Worm (Caenorhabditis elegans) whole organism, L3 larva: ENCODE measurements around the gene prcc-1.

Source experiments
- R02D3.7 ChIP-seq: fragments of 150-350 bp; optimal IDR thresholded peaks from 2 replicates; lab custom pipeline; 2014; ENCODE audit warnings: missing biosample characterization, missing genetic modification characterization
- ZK546.5 ChIP-seq: sonication (generic microtip); optimal IDR thresholded peaks from 2 replicates; lab custom pipeline; 2017; ENCODE audit warnings: missing biosample characterization, missing genetic modification characterization
- aly-2 ChIP-seq: fragments of 150-350 bp; optimal IDR thresholded peaks from 2 replicates; lab custom pipeline; 2014; ENCODE audit warnings: missing biosample characterization, missing genetic modification characterization
- ama-1 ChIP-seq: fragments of 150-350 bp; optimal IDR thresholded peaks from 2 replicates; lab custom pipeline; 2018
- ceh-16 ChIP-seq: sonication (generic microtip); optimal IDR thresholded peaks from 2 replicates; lab custom pipeline; 2017; ENCODE audit warnings: missing biosample characterization, missing genetic modification characterization
- ceh-9 ChIP-seq: sonication (generic microtip); optimal IDR thresholded peaks from 2 replicates; lab custom pipeline; 2018; ENCODE audit warnings: missing biosample characterization, missing genetic modification characterization
- daf-12 ChIP-seq: fragments of 150-350 bp; optimal IDR thresholded peaks from 2 replicates; lab custom pipeline; 2014; ENCODE audit warnings: missing biosample characterization, missing genetic modification reagents, missing genetic modification characterization
- egl-27 ChIP-seq: sonication (generic microtip); optimal IDR thresholded peaks from 4 replicates; lab custom pipeline; 2017; ENCODE audit warnings: missing biosample characterization, missing genetic modification reagents, missing genetic modification characterization
- egl-5 ChIP-seq: fragments of 150-350 bp; optimal IDR thresholded peaks from 2 replicates; lab custom pipeline; 2017; ENCODE audit warnings: missing biosample characterization, missing genetic modification reagents, missing genetic modification characterization, inconsistent platforms
- elt-1 ChIP-seq: fragments of 150-350 bp; optimal IDR thresholded peaks from 2 replicates; lab custom pipeline; 2014; ENCODE audit warnings: missing biosample characterization, missing genetic modification characterization
- elt-2 ChIP-seq: sonication (generic microtip); optimal IDR thresholded peaks from 2 replicates; lab custom pipeline; 2016; ENCODE audit warnings: missing genetic modification reagents, mild to moderate bottlenecking, missing genetic modification characterization, missing compliant biosample characterization
- elt-3 ChIP-seq, 3 experiments: fragments of 150-350 bp in 1 of 3; sonication (generic microtip) in 2 of 3; optimal IDR thresholded peaks; 2 replicates in 2 of 3; 4 replicates in 1 of 3; lab custom pipeline; 2014 to 2017; ENCODE audit warnings: missing biosample characterization in 3 of 3, missing genetic modification characterization in 3 of 3
- fkh-10 ChIP-seq: sonication (generic microtip); optimal IDR thresholded peaks from 2 replicates; lab custom pipeline; 2017; ENCODE audit warnings: missing biosample characterization, missing genetic modification reagents, missing genetic modification characterization
- fkh-2 ChIP-seq: fragments of 150-350 bp; optimal IDR thresholded peaks from 2 replicates; lab custom pipeline; 2014; ENCODE audit warnings: missing biosample characterization, missing genetic modification reagents, missing genetic modification characterization
- jun-1 ChIP-seq: fragments of 150-350 bp; optimal IDR thresholded peaks from 2 replicates; lab custom pipeline; 2014; ENCODE audit warnings: missing biosample characterization, missing genetic modification reagents, missing genetic modification characterization
- lin-15B ChIP-seq: fragments of 150-350 bp; optimal IDR thresholded peaks from 2 replicates; lab custom pipeline; 2014; ENCODE audit warnings: missing biosample characterization, missing genetic modification characterization
- lin-39 ChIP-seq: fragments of 150-350 bp; optimal IDR thresholded peaks from 2 replicates; lab custom pipeline; 2018; ENCODE audit warnings: missing biosample characterization, missing genetic modification reagents, missing genetic modification characterization
- lsy-12 ChIP-seq: sonication (generic microtip); optimal IDR thresholded peaks from 2 replicates; lab custom pipeline; 2016; ENCODE audit warnings: mild to moderate bottlenecking, missing genetic modification characterization, missing compliant biosample characterization
- mdl-1 ChIP-seq: fragments of 150-350 bp; optimal IDR thresholded peaks from 2 replicates; lab custom pipeline; 2014; ENCODE audit warnings: missing biosample characterization, missing genetic modification characterization
- mml-1 ChIP-seq: fragments of 150-350 bp; sonication (generic microtip); optimal IDR thresholded peaks from 3 replicates; lab custom pipeline; 2014; ENCODE audit warnings: missing biosample characterization, missing genetic modification characterization
- nfya-1 ChIP-seq: sonication (generic microtip); optimal IDR thresholded peaks from 2 replicates; lab custom pipeline; 2017; ENCODE audit warnings: missing genetic modification characterization, mild to moderate bottlenecking, missing compliant biosample characterization, antibody characterized with exemption, moderate library complexity; ENCODE audit not compliant: insufficient read depth
- nhr-23 ChIP-seq: fragments of 150-350 bp; optimal IDR thresholded peaks from 2 replicates; lab custom pipeline; 2014; ENCODE audit warnings: missing biosample characterization, missing genetic modification reagents, missing genetic modification characterization
- nhr-237 ChIP-seq: fragments of 150-350 bp; optimal IDR thresholded peaks from 2 replicates; lab custom pipeline; 2014; ENCODE audit warnings: missing biosample characterization, missing genetic modification characterization
- nhr-25 ChIP-seq: sonication (generic microtip); optimal IDR thresholded peaks from 2 replicates; lab custom pipeline; 2017; ENCODE audit warnings: missing biosample characterization, missing genetic modification characterization
- nhr-28 ChIP-seq: fragments of 150-350 bp; optimal IDR thresholded peaks from 2 replicates; lab custom pipeline; 2014; ENCODE audit warnings: missing biosample characterization, missing genetic modification characterization
- nhr-67 ChIP-seq: fragments of 150-350 bp; optimal IDR thresholded peaks from 2 replicates; lab custom pipeline; 2014; ENCODE audit warnings: missing biosample characterization, missing genetic modification characterization
- nhr-76 ChIP-seq: fragments of 150-350 bp; sonication (generic microtip); optimal IDR thresholded peaks from 5 replicates; lab custom pipeline; 2014; ENCODE audit warnings: missing biosample characterization, missing genetic modification characterization
- nhr-77 ChIP-seq: fragments of 150-350 bp; optimal IDR thresholded peaks from 2 replicates; lab custom pipeline; 2014; ENCODE audit warnings: missing biosample characterization, missing genetic modification characterization
- unc-39 ChIP-seq: sonication (generic microtip); optimal IDR thresholded peaks from 4 replicates; lab custom pipeline; 2017; ENCODE audit warnings: missing biosample characterization, missing genetic modification characterization
- zag-1 ChIP-seq: fragments of 150-350 bp; optimal IDR thresholded peaks from 2 replicates; lab custom pipeline; 2014; ENCODE audit warnings: missing biosample characterization, missing genetic modification characterization
- ztf-11 ChIP-seq: fragments of 150-350 bp; optimal IDR thresholded peaks from 2 replicates; lab custom pipeline; 2014; ENCODE audit warnings: missing biosample characterization, missing genetic modification characterization
- ztf-4 ChIP-seq: fragments of 150-350 bp; optimal IDR thresholded peaks from 2 replicates; lab custom pipeline; 2014; ENCODE audit warnings: missing biosample characterization, missing genetic modification characterization

The prcc-1 gene

ce11 chrIV:13121396-13121795, 27.8 kb upstream of the prcc-1 start:
- TF ChIP-seq elt-2, result no peak
- TF ChIP-seq ZK546.5 (tag; lab: Kevin White, UChicago), result no peak
- TF ChIP-seq nhr-67 (tag; lab: Kevin White, UChicago), result no peak
- TF ChIP-seq ztf-4 (tag; lab: Kevin White, UChicago), result no peak
- TF ChIP-seq nhr-77 (tag; lab: Kevin White, UChicago), result no peak
- TF ChIP-seq fkh-2, result no peak
- no peak for TF ChIP-seq jun-1 (tag; lab: Kevin White, UChicago)
- no peak for TF ChIP-seq nhr-28 (tag; lab: Kevin White, UChicago)
- no peak for TF ChIP-seq lin-15B
- no peak for TF ChIP-seq lin-39 (tag; lab: Kevin White, UChicago)
- TF ChIP-seq unc-39 (tag; lab: Kevin White, UChicago), result no peak
- TF ChIP-seq, all 47 proteins: peak for 0

ce11 chrIV:13118794-13119193, 25.2 kb upstream of the prcc-1 start, which contains the start of gene unc-30:
Gene unc-30 (plus strand): TSS chrIV:13118977.
- TF ChIP-seq lin-39 (tag; lab: Kevin White, UChicago) (peak; percentile 34), nfya-1 (tag; lab: Kevin White, UChicago) (peak; percentile 58), mml-1 (tag; lab: Kevin White, UChicago) (no peak)

DNA sequence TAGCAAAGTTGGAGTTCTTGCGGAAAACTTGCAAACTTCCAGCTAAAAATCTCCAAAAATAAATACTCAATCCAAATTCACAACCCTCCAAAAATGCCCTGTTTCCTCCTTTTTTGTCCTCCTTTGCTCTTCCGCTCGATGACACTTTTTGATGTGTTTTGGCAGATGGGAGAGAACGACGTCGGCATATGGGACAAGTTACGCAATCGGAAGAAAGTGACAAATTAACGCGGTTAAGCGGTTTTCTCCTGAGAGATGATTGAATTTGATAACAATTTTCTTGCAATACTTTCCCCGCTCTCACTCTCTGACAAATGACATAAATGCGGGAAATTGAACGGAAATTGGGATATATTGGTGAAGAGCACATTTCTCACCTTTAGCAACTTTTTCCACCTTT, 23.1 kb upstream of the prcc-1 start:
- TF ChIP-seq nhr-25 (tag; lab: Kevin White, UChicago), result no peak
- TF ChIP-seq egl-27 (tag; lab: Kevin White, UChicago), result no peak
- no peak for TF ChIP-seq aly-2
- TF ChIP-seq lin-15B, result no peak
- TF ChIP-seq nhr-67 (tag; lab: Kevin White, UChicago), result no peak
- TF ChIP-seq nhr-28 (tag; lab: Kevin White, UChicago), result no peak
- no peak for TF ChIP-seq fkh-10 (GFP tag; lab: Kevin White, UChicago)
- TF ChIP-seq elt-3 (tag; optimal IDR thresholded peaks at IDR 0.05; lab: Kevin White, UChicago), result no peak
- TF ChIP-seq nhr-77 (tag; lab: Kevin White, UChicago), result no peak
- TF ChIP-seq mml-1 (tag; lab: Kevin White, UChicago), result no peak
- TF ChIP-seq, all 47 proteins: peak for 0

- TF ChIP-seq fkh-2, result no peak
- TF ChIP-seq nhr-28 (tag; lab: Kevin White, UChicago), result no peak
- TF ChIP-seq nhr-76, result no peak
- no peak for TF ChIP-seq ztf-11 (tag; lab: Kevin White, UChicago)
- no peak for TF ChIP-seq elt-1
- no peak for TF ChIP-seq nfya-1 (tag; lab: Kevin White, UChicago)
- TF ChIP-seq nhr-237, result no peak
- no peak for TF ChIP-seq elt-3 (tag; optimal IDR thresholded peaks at IDR 0.05; lab: Kevin White, UChicago)
- TF ChIP-seq R02D3.7 (tag; lab: Kevin White, UChicago), result no peak
- TF ChIP-seq elt-2, result no peak
- TF ChIP-seq jun-1 (tag; lab: Kevin White, UChicago), result no peak
- no peak for TF ChIP-seq ama-1 (lab: Kevin White, UChicago)
- TF ChIP-seq fkh-10 (GFP tag; lab: Kevin White, UChicago), result no peak
- TF ChIP-seq lsy-12 (tag; lab: Kevin White, UChicago), result no peak
- TF ChIP-seq daf-12 (tag; lab: Kevin White, UChicago), result no peak
- TF ChIP-seq ceh-9, result no peak
- no peak for TF ChIP-seq zag-1
- TF ChIP-seq ztf-4 (tag; lab: Kevin White, UChicago), result no peak
Measured at ce11 chrIV:13112982-13113381, 19.4 kb upstream of the prcc-1 start, which contains the start of gene best-2. Gene best-2 (minus strand): TSS chrIV:13113082.

DNA sequence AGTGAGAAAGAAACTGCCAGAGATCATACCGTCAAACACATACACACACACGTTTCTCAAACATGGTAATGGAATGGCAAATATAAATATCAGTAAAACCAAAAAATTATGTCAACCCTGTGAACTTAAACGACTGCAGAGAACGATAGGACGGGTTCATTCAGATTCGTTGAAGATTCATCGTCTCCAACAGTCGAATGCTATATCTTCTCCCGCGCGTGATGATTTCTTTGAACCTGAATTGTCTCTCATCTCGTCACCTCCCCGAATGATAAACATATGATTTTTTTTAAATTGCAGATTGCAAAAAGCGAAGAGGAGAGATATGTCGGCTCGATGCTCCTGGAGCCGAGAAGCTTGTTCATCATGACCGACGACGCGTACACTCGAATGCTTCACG, 17.3 kb upstream of the prcc-1 start:
- TF ChIP-seq ceh-16 (tag; lab: Kevin White, UChicago), result no peak
- peak; percentile 6 for TF ChIP-seq nhr-25 (tag; lab: Kevin White, UChicago)

ce11 chrIV:13109751-13110150, 16.2 kb upstream of the prcc-1 start, which contains the start of gene best-1:
Gene best-1 (minus strand): TSS chrIV:13109779.
- TF ChIP-seq nhr-23 (tag; lab: Kevin White, UChicago) (peak; percentile 1), egl-5 (tag; lab: Kevin White, UChicago) (peak; percentile 57), ceh-9 (no peak), mdl-1 (tag; lab: Kevin White, UChicago) (peak; percentile 14), fkh-2 (no peak), ama-1 (lab: Kevin White, UChicago) (no peak), lin-39 (tag; lab: Kevin White, UChicago) (no peak), nhr-76 (no peak)
